Worm (Caenorhabditis elegans) whole organism, midembryonic: Measurements from ENCODE around the gene Y58A7A.4.

Experiments used
- T22C8.4 ChIP-seq: fragments of 200-800 bp; sonication (Bioruptor generic); IDR thresholded peaks from 2 replicates; pipeline ENCODE4 v1.3.6; 2022; ENCODE audit warnings: missing genetic modification characterization, missing compliant biosample characterization
- cog-1 ChIP-seq: sonication (generic microtip); optimal IDR thresholded peaks from 2 replicates; lab custom pipeline; 2016; ENCODE audit warnings: missing genetic modification characterization, missing compliant biosample characterization
- ref-1 ChIP-seq: fragments of 200-800 bp; sonication (Bioruptor generic); conservative IDR thresholded peaks from 2 replicates; pipeline ENCODE4 v1.3.6; 2022; ENCODE audit warnings: missing genetic modification reagents, missing genetic modification characterization, missing compliant biosample characterization

DNA sequence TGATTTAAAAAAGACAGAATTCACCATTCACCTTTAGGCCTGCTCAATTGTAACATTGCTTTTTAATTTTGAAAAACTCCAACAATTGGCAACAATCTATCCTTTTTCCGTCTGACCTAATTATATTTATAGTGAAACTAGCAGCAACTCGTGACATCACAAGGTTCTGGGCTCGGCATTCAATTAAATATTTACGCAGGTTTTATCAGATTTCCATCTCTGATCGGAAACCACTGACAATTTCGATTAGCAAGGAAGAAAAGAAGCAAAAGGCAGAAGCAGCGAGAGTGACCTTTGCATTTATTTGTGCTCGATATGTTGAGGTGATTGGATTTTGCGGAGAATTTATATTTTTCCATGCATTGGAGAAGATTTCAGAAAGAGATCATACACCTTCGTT lies 5.6 kb upstream of the Y58A7A.4 start:
- TF ChIP-seq T22C8.4 (GFP tag; lab: Robert Waterston, UW) (no peak), ref-1 (GFP tag; lab: Robert Waterston, UW) (no peak), cog-1 (tag; lab: Kevin White, UChicago) (no peak)
